Fruit fly (Drosophila melanogaster) whole organism, prepupa: Measurements from ENCODE around the gene ACXA.
A peak's percentile ranks its signal among the peaks of the same experiment; 100 is the strongest.

Experiments used
- Blimp-1 ChIP-seq: fragments of 200-800 bp; sonication (Bioruptor generic); optimal IDR thresholded peaks from 3 replicates; lab custom pipeline; 2017; ENCODE audit warnings: missing biosample characterization, missing genetic modification characterization, mild to moderate bottlenecking, moderate library complexity, missing genetic modification reagents
- CG10631 ChIP-seq: fragments of 200-800 bp; sonication (Bioruptor generic); optimal IDR thresholded peaks from 2 replicates; lab custom pipeline; 2016; ENCODE audit warnings: missing biosample characterization, missing genetic modification characterization
- CG10669 ChIP-seq: fragments of 200-800 bp; sonication (Bioruptor generic); optimal IDR thresholded peaks from 3 replicates; lab custom pipeline; 2018; ENCODE audit warnings: missing biosample characterization, mild to moderate bottlenecking, missing genetic modification characterization, moderate library complexity
- CG11294 ChIP-seq: fragments of 200-800 bp; sonication (Bioruptor generic); IDR thresholded peaks from 2 replicates; pipeline ENCODE4 v1.3.6; 2022; ENCODE audit warnings: missing biosample characterization, missing genetic modification characterization
- CG11762 ChIP-seq: fragments of 200-800 bp; sonication (Bioruptor generic); optimal IDR thresholded peaks from 3 replicates; lab custom pipeline; 2016; ENCODE audit warnings: missing biosample characterization, missing genetic modification characterization; ENCODE audit not compliant: insufficient read depth
- CG11902 ChIP-seq: fragments of 200-800 bp; sonication (Bioruptor generic); optimal IDR thresholded peaks from 3 replicates; lab custom pipeline; 2016; ENCODE audit warnings: missing biosample characterization, missing genetic modification characterization
- CG15336 ChIP-seq: fragments of 200-800 bp; sonication (Bioruptor generic); IDR thresholded peaks from 2 replicates; pipeline ENCODE4 v1.3.6; 2022; ENCODE audit warnings: missing biosample characterization, missing genetic modification characterization
- CG1621 ChIP-seq: fragments of 200-800 bp; sonication (Bioruptor generic); optimal IDR thresholded peaks from 3 replicates; lab custom pipeline; 2018; ENCODE audit warnings: missing biosample characterization, mild to moderate bottlenecking, missing genetic modification characterization
- CG16779 ChIP-seq: fragments of 200-800 bp; sonication (Bioruptor generic); optimal IDR thresholded peaks from 3 replicates; lab custom pipeline; 2017; ENCODE audit warnings: missing biosample characterization, mild to moderate bottlenecking, missing genetic modification characterization
- CG3032 ChIP-seq: fragments of 200-800 bp; optimal IDR thresholded peaks from 2 replicates; lab custom pipeline; 2019; ENCODE audit warnings: missing biosample characterization, mild to moderate bottlenecking, missing genetic modification characterization, moderate library complexity
- CG31627 ChIP-seq: fragments of 200-800 bp; sonication (Bioruptor generic); optimal IDR thresholded peaks from 3 replicates; lab custom pipeline; 2016; ENCODE audit warnings: missing biosample characterization, missing genetic modification characterization
- CG32006 ChIP-seq: fragments of 200-800 bp; sonication (Bioruptor generic); optimal IDR thresholded peaks from 3 replicates; lab custom pipeline; 2017; ENCODE audit warnings: missing biosample characterization, mild to moderate bottlenecking, missing genetic modification characterization
- CG34406 ChIP-seq: fragments of 200-800 bp; sonication (Bioruptor generic); optimal IDR thresholded peaks from 3 replicates; lab custom pipeline; 2016; ENCODE audit warnings: missing biosample characterization, missing genetic modification characterization
- CG3919 ChIP-seq: fragments of 200-800 bp; sonication (Bioruptor generic); optimal IDR thresholded peaks from 3 replicates; lab custom pipeline; 2016; ENCODE audit warnings: missing biosample characterization, missing genetic modification characterization
- CG4318 ChIP-seq: fragments of 200-800 bp; sonication (Bioruptor generic); optimal IDR thresholded peaks from 3 replicates; lab custom pipeline; 2017; ENCODE audit warnings: missing biosample characterization, mild to moderate bottlenecking, missing genetic modification characterization
- CG6163 ChIP-seq: fragments of 200-800 bp; sonication (Bioruptor generic); IDR thresholded peaks from 3 replicates; pipeline ENCODE4 v1.3.6; 2022; ENCODE audit warnings: missing biosample characterization, missing genetic modification characterization
- CG6276 ChIP-seq: fragments of 200-800 bp; sonication (Bioruptor generic); optimal IDR thresholded peaks from 2 replicates; lab custom pipeline; 2017; ENCODE audit warnings: missing biosample characterization, mild to moderate bottlenecking, missing genetic modification characterization
- CG6792 ChIP-seq: fragments of 200-800 bp; sonication (Bioruptor generic); optimal IDR thresholded peaks from 3 replicates; lab custom pipeline; 2016; ENCODE audit warnings: missing biosample characterization, missing genetic modification characterization
- CG7368 ChIP-seq: fragments of 200-800 bp; sonication (Bioruptor generic); optimal IDR thresholded peaks from 3 replicates; lab custom pipeline; 2016; ENCODE audit warnings: missing biosample characterization, missing genetic modification characterization
- CG8319 ChIP-seq: fragments of 200-800 bp; sonication (Bioruptor generic); optimal IDR thresholded peaks from 3 replicates; lab custom pipeline; 2016; ENCODE audit warnings: missing biosample characterization, missing genetic modification characterization
- CG8632 ChIP-seq: fragments of 200-800 bp; sonication (Bioruptor generic); optimal IDR thresholded peaks from 3 replicates; lab custom pipeline; 2016; ENCODE audit warnings: missing biosample characterization, missing genetic modification characterization
- Eip78C ChIP-seq: fragments of 200-800 bp; sonication (Bioruptor generic); peaks from one replicate; lab custom pipeline; 2016; ENCODE audit warnings: missing biosample characterization, missing genetic modification characterization
- Ets96B ChIP-seq: fragments of 200-800 bp; optimal IDR thresholded peaks from 2 replicates; lab custom pipeline; 2019; ENCODE audit warnings: missing biosample characterization, mild to moderate bottlenecking, missing genetic modification characterization, moderate library complexity
- Hr38 ChIP-seq: sonication (Bioruptor generic); optimal IDR thresholded peaks from 2 replicates; lab custom pipeline; 2016; ENCODE audit warnings: missing biosample characterization, missing genetic modification characterization
- Hr4 ChIP-seq: fragments of 200-800 bp; sonication (Bioruptor generic); optimal IDR thresholded peaks from 3 replicates; lab custom pipeline; 2016; ENCODE audit warnings: missing biosample characterization, missing genetic modification characterization
- Lpt ChIP-seq: fragments of 200-800 bp; sonication (Bioruptor generic); optimal IDR thresholded peaks from 3 replicates; lab custom pipeline; 2016; ENCODE audit warnings: missing biosample characterization, missing genetic modification characterization
- Met ChIP-seq: fragments of 200-800 bp; sonication (Bioruptor generic); optimal IDR thresholded peaks from 3 replicates; lab custom pipeline; 2016; ENCODE audit warnings: missing biosample characterization, missing genetic modification characterization
- OdsH ChIP-seq: fragments of 200-800 bp; sonication (Bioruptor generic); optimal IDR thresholded peaks from 3 replicates; lab custom pipeline; 2016; ENCODE audit warnings: missing biosample characterization, missing genetic modification characterization
- Smox ChIP-seq: fragments of 200-800 bp; sonication (Bioruptor generic); optimal IDR thresholded peaks from 3 replicates; lab custom pipeline; 2016; ENCODE audit warnings: missing biosample characterization, missing genetic modification characterization
- Sox102F ChIP-seq: fragments of 200-800 bp; sonication (Bioruptor generic); optimal IDR thresholded peaks from 2 replicates; lab custom pipeline; 2016; ENCODE audit warnings: missing biosample characterization, mild to moderate bottlenecking, missing genetic modification characterization
- Sox14 ChIP-seq: fragments of 200-800 bp; sonication (Bioruptor generic); optimal IDR thresholded peaks from 3 replicates; lab custom pipeline; 2016; ENCODE audit warnings: missing biosample characterization, missing genetic modification characterization
- Sox15 ChIP-seq: fragments of 200-800 bp; sonication (Bioruptor generic); optimal IDR thresholded peaks from 3 replicates; lab custom pipeline; 2016; ENCODE audit warnings: missing biosample characterization, missing genetic modification characterization
- achi ChIP-seq: fragments of 200-800 bp; sonication (Bioruptor generic); optimal IDR thresholded peaks from 3 replicates; lab custom pipeline; 2016; ENCODE audit warnings: missing biosample characterization, missing genetic modification characterization
- acj6 ChIP-seq: fragments of 200-800 bp; sonication (Bioruptor generic); optimal IDR thresholded peaks from 3 replicates; lab custom pipeline; 2016; ENCODE audit warnings: missing biosample characterization, missing genetic modification characterization
- cyc ChIP-seq: fragments of 200-800 bp; sonication (Bioruptor generic); optimal IDR thresholded peaks from 3 replicates; lab custom pipeline; 2016; ENCODE audit warnings: missing biosample characterization, missing genetic modification characterization
- dac ChIP-seq: fragments of 200-800 bp; sonication (Bioruptor generic); optimal IDR thresholded peaks from 2 replicates; lab custom pipeline; 2017; ENCODE audit warnings: missing biosample characterization, mild to moderate bottlenecking, missing genetic modification characterization
- eg ChIP-seq: fragments of 200-800 bp; sonication (Bioruptor generic); IDR thresholded peaks from 3 replicates; pipeline ENCODE4 v1.3.6; 2022; ENCODE audit warnings: missing biosample characterization, missing genetic modification characterization
- fd59A ChIP-seq: fragments of 200-800 bp; sonication (Bioruptor generic); optimal IDR thresholded peaks from 2 replicates; lab custom pipeline; 2017; ENCODE audit warnings: missing biosample characterization, mild to moderate bottlenecking, missing genetic modification characterization, missing genetic modification reagents
- fd85E ChIP-seq: fragments of 200-800 bp; sonication (Bioruptor generic); optimal IDR thresholded peaks from 3 replicates; lab custom pipeline; 2016; ENCODE audit warnings: missing biosample characterization, missing genetic modification characterization
- fkh ChIP-seq: fragments of 200-800 bp; sonication (Bioruptor generic); optimal IDR thresholded peaks from 3 replicates; lab custom pipeline; 2017; ENCODE audit warnings: missing biosample characterization, mild to moderate bottlenecking, missing genetic modification characterization, moderate library complexity
- lz ChIP-seq: fragments of 200-800 bp; sonication (Bioruptor generic); optimal IDR thresholded peaks from 3 replicates; lab custom pipeline; 2016; ENCODE audit warnings: missing biosample characterization, missing genetic modification characterization
- net ChIP-seq: fragments of 200-800 bp; sonication (Bioruptor generic); optimal IDR thresholded peaks from 3 replicates; lab custom pipeline; 2016; ENCODE audit warnings: missing biosample characterization, missing genetic modification characterization
- pdm3 ChIP-seq: fragments of 200-800 bp; sonication (Bioruptor generic); optimal IDR thresholded peaks from 3 replicates; lab custom pipeline; 2016; ENCODE audit warnings: missing biosample characterization, missing genetic modification characterization
- salr ChIP-seq, 2 experiments: fragments of 200-800 bp; sonication (Bioruptor generic); optimal IDR thresholded peaks; 3 replicates each; lab custom pipeline; 2016 to 2018; ENCODE audit warnings: missing biosample characterization in 2 of 2, missing genetic modification characterization in 2 of 2, mild to moderate bottlenecking in 1 of 2
- spab ChIP-seq: fragments of 200-800 bp; sonication (Bioruptor generic); optimal IDR thresholded peaks from 2 replicates; lab custom pipeline; 2017; ENCODE audit warnings: missing biosample characterization, mild to moderate bottlenecking, missing genetic modification characterization, missing genetic modification reagents
- ss ChIP-seq, 2 experiments: fragments of 200-800 bp; sonication (Bioruptor generic); optimal IDR thresholded peaks; 2 replicates in 1 of 2; 3 replicates in 1 of 2; lab custom pipeline; 2017 to 2018; ENCODE audit warnings: mild to moderate bottlenecking in 2 of 2, missing biosample characterization in 2 of 2, missing genetic modification characterization in 2 of 2, moderate library complexity in 1 of 2
- svp ChIP-seq: fragments of 200-800 bp; sonication (Bioruptor generic); peaks from one replicate; lab custom pipeline; 2016; ENCODE audit warnings: missing biosample characterization, missing genetic modification characterization
- topi ChIP-seq: fragments of 200-800 bp; sonication (Bioruptor generic); optimal IDR thresholded peaks from 3 replicates; lab custom pipeline; 2016; ENCODE audit warnings: missing biosample characterization, missing genetic modification characterization
- vri ChIP-seq: fragments of 200-800 bp; sonication (Bioruptor generic); optimal IDR thresholded peaks from 3 replicates; lab custom pipeline; 2016; ENCODE audit warnings: missing biosample characterization, mild to moderate bottlenecking, missing genetic modification characterization

The ACXA gene

dm6 chr2L:12969569-12969968 lies 48.7 kb downstream of the ACXA start:
- TF ChIP-seq fd85E = no peak
- TF ChIP-seq CG16779 (tag; lab: Kevin White, UChicago) = no peak
- TF ChIP-seq vri (GFP tag; lab: Kevin White, UChicago) = no peak
- no peak for TF ChIP-seq Smox (GFP tag; lab: Kevin White, UChicago)
- no peak for TF ChIP-seq CG32006 (GFP tag; lab: Kevin White, UChicago)
- TF ChIP-seq Eip78C (GFP tag; lab: Kevin White, UChicago) = no peak
- no peak for TF ChIP-seq fd59A (GFP tag; lab: Kevin White, UChicago)
- TF ChIP-seq Sox14 (GFP tag; lab: Kevin White, UChicago) = no peak
- no peak for TF ChIP-seq CG31627
- TF ChIP-seq acj6 (GFP tag; lab: Kevin White, UChicago) = no peak
- TF ChIP-seq CG7368 = no peak
- TF ChIP-seq achi (GFP tag; lab: Kevin White, UChicago) = no peak
- no peak for TF ChIP-seq CG6163 (GFP tag; lab: Robert Waterston, UW)
- no peak for TF ChIP-seq Lpt
- TF ChIP-seq CG15336 (GFP tag; lab: Robert Waterston, UW) = no peak
- no peak for TF ChIP-seq Hr38 (GFP tag; lab: Kevin White, UChicago)
- TF ChIP-seq fkh = no peak
- no peak for TF ChIP-seq ss (GFP tag; optimal IDR thresholded peaks at IDR 0.05; lab: Kevin White, UChicago)
- no peak for TF ChIP-seq cyc (GFP tag; lab: Kevin White, UChicago)
- TF ChIP-seq Ets96B (tag; lab: Kevin White, UChicago) = no peak

- no peak for TF ChIP-seq CG11762
- TF ChIP-seq CG7368 = no peak
- peak; percentile 60 for TF ChIP-seq OdsH (GFP tag; lab: Kevin White, UChicago)
- TF ChIP-seq CG16779 (tag; lab: Kevin White, UChicago) = no peak
- TF ChIP-seq CG6163 (GFP tag; lab: Robert Waterston, UW) = peak; percentile 83
- no peak for TF ChIP-seq Hr4 (GFP tag; lab: Kevin White, UChicago)
- TF ChIP-seq eg (GFP tag; lab: Robert Waterston, UW) = 0 out of 3 replicates have a peak, but pooled peaks have one; percentile 20
- peak; percentile 47 for TF ChIP-seq CG1621
- TF ChIP-seq pdm3 (GFP tag; lab: Kevin White, UChicago) = peak; percentile 61
- peak; percentile 62 for TF ChIP-seq lz (GFP tag; lab: Kevin White, UChicago)
- TF ChIP-seq cyc (GFP tag; lab: Kevin White, UChicago) = no peak
- TF ChIP-seq Sox15 (GFP tag; lab: Kevin White, UChicago) = no peak
- peak; percentile 35 for TF ChIP-seq vri (GFP tag; lab: Kevin White, UChicago)
- TF ChIP-seq topi (GFP tag; lab: Kevin White, UChicago) = peak; percentile 11
- no peak for TF ChIP-seq achi (GFP tag; lab: Kevin White, UChicago)
- no peak for TF ChIP-seq Lpt
- TF ChIP-seq CG11902 (GFP tag; lab: Kevin White, UChicago) = no peak
- TF ChIP-seq Blimp-1 (GFP tag; lab: Kevin White, UChicago) = no peak
- TF ChIP-seq CG3919 (GFP tag; lab: Kevin White, UChicago) = peak; percentile 18
- TF ChIP-seq Sox14 (GFP tag; lab: Kevin White, UChicago) = no peak
- TF ChIP-seq CG4318 (GFP tag; lab: Kevin White, UChicago) = no peak
- peak in 1 of 2 experiments; percentile 37 for TF ChIP-seq salr (GFP tag; optimal IDR thresholded peaks at IDR 0.05; lab: Kevin White, UChicago)
- TF ChIP-seq CG3032 = no peak
- peak; percentile 34 for TF ChIP-seq fd85E
- TF ChIP-seq CG31627 = peak; percentile 56
- no peak for TF ChIP-seq CG10669
- TF ChIP-seq CG32006 (GFP tag; lab: Kevin White, UChicago) = peak; percentile 45
- no peak for TF ChIP-seq CG6276 (GFP tag; lab: Kevin White, UChicago)
- TF ChIP-seq svp (GFP tag; lab: Kevin White, UChicago) = peak; percentile 75
- TF ChIP-seq CG10631 (GFP tag; lab: Kevin White, UChicago) = no peak
- TF ChIP-seq Eip78C (GFP tag; lab: Kevin White, UChicago) = no peak
- TF ChIP-seq net (GFP tag; lab: Kevin White, UChicago) = peak; percentile 70
- TF ChIP-seq acj6 (GFP tag; lab: Kevin White, UChicago) = peak; percentile 58
- no peak for TF ChIP-seq CG11294
- no peak for TF ChIP-seq Met (GFP tag; lab: Kevin White, UChicago)
- peak; percentile 66 for TF ChIP-seq Sox102F (GFP tag; lab: Kevin White, UChicago)
- peak; percentile 46 for TF ChIP-seq CG6792 (GFP tag; lab: Kevin White, UChicago)
- peak; percentile 62 for TF ChIP-seq dac (GFP tag; lab: Kevin White, UChicago)
- TF ChIP-seq CG8319 (GFP tag; lab: Kevin White, UChicago) = no peak
- TF ChIP-seq CG8632 (GFP tag; lab: Kevin White, UChicago) = no peak
- TF ChIP-seq spab = no peak
- TF ChIP-seq CG34406 (GFP tag; lab: Kevin White, UChicago) = peak; percentile 52
Observed at dm6 chr2L:12974045-12974539, 53.2 kb downstream of the ACXA start, which contains the start of gene Vha68-2. Vha68-2 (plus strand) TSS chr2L:12974322.
